Fruit fly (Drosophila melanogaster): ENCODE measurements around the gene Gnpnat.

Gnpnat gene

DNA sequence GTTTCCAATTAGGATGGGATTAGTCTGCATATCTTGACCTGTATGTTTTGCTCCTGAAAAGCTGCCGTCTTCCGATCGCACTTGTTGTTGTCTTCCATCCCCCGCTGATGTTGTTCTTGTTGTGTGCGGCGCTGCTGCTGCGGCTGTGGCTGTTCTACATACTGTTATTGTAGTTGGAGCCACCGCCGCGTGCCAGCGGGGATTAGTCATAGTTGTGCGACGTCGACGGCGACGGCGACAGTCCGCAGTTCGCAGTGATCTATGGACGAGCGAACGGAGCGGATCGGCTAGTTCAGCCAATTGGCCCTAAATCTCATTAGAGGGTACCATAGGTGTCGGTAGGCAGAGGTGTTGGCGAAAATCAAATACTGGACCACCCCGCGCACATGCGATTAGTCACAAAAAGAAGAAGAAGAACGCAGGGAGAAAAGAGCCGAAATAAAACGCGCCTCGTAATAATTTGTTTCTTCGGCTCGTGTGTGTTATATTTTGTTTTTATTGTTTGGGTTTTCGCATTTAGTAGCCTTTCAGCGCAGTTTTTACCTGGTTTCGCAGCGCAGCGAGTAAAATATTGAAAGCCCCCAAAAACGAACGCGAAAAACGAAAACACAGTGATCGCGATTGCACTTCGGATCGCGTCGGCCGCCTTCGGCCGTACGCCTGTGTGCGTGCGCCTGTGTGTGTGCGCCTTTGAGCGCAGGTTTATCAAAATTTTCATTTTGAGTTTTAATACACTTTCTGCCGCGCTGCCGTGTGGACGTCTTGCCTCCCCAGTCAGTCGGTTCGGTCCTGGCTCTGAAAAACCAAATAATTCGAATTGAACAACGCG is 27.4 kb downstream of the Gnpnat start, which contains the start of gene kay (continued):
- TF ChIP-seq crc (GFP tag; optimal IDR thresholded peaks at IDR 0.05) (no peak), CG30403 (GFP tag; optimal IDR thresholded peaks at IDR 0.05) (no peak), CG31365 (tag; optimal IDR thresholded peaks at IDR 0.05) (no peak), CG13287 (GFP tag; IDR thresholded peaks at IDR 0.05; ENCODE audit: partially characterized antibody) (0 out of 2 replicates have a peak, but pooled peaks have one; percentile 7), CG11093 (GFP tag; IDR thresholded peaks at IDR 0.05) (no peak), CG18011 (GFP tag; optimal IDR thresholded peaks at IDR 0.05) (no peak), CG4730 (GFP tag; IDR thresholded peaks at IDR 0.05) (no peak), cas (GFP tag; IDR thresholded peaks at IDR 0.05) (no peak), Hsf (GFP tag; optimal IDR thresholded peaks at IDR 0.05) (no peak), Xrp1 (GFP tag; IDR thresholded peaks at IDR 0.05) (no peak), sug (tag; optimal IDR thresholded peaks at IDR 0.05) (no peak), CG9437 (GFP tag; optimal IDR thresholded peaks at IDR 0.05) (no peak), Aef1 (GFP tag; IDR thresholded peaks at IDR 0.05) (no peak), twi (tag; optimal IDR thresholded peaks at IDR 0.05) (no peak), al (GFP tag; IDR thresholded peaks at IDR 0.05) (no peak), CG11504 (tag; optimal IDR thresholded peaks at IDR 0.05) (no peak), NK7.1 (GFP tag; optimal IDR thresholded peaks at IDR 0.05) (no peak), gem (tag; optimal IDR thresholded peaks at IDR 0.05) (no peak), br (optimal IDR thresholded peaks at IDR 0.05) (no peak), CG10543 (GFP tag; optimal IDR thresholded peaks at IDR 0.05) (no peak), run (tag; optimal IDR thresholded peaks at IDR 0.05) (no peak), Ets97D (GFP tag; optimal IDR thresholded peaks at IDR 0.05) (no peak), gcm (GFP tag; optimal IDR thresholded peaks at IDR 0.05) (no peak), dysf (GFP tag; IDR thresholded peaks at IDR 0.05) (no peak), Hr51 (GFP tag; optimal IDR thresholded peaks at IDR 0.05) (no peak), CG7928 (GFP tag; optimal IDR thresholded peaks at IDR 0.05) (no peak), NfI (GFP tag; optimal IDR thresholded peaks at IDR 0.05) (no peak), ind (GFP tag; optimal IDR thresholded peaks at IDR 0.05) (no peak), Med (GFP tag) (peak; percentile 38), jigr1 (GFP tag; IDR thresholded peaks at IDR 0.05) (no peak), sqz (GFP tag; optimal IDR thresholded peaks at IDR 0.05) (no peak), amos (GFP tag; IDR thresholded peaks at IDR 0.05; ENCODE audit: partially characterized antibody) (0 out of 2 replicates have a peak, but pooled peaks have one; percentile 10), Scr (GFP tag; IDR thresholded peaks at IDR 0.05; ENCODE audit: partially characterized antibody) (no peak), CG18764 (GFP tag; optimal IDR thresholded peaks at IDR 0.05) (no peak), CG3726 (GFP tag; IDR thresholded peaks at IDR 0.05) (no peak), hkb (optimal IDR thresholded peaks at IDR 0.05) (no peak), hkb (GFP tag; IDR thresholded peaks at IDR 0.05) (no peak), CG17328 (GFP tag; IDR thresholded peaks at IDR 0.05) (no peak), Opbp (GFP tag; IDR thresholded peaks at IDR 0.05; ENCODE audit: partially characterized antibody) (no peak), cwo (GFP tag; optimal IDR thresholded peaks at IDR 0.05) (no peak), Doc2 (GFP tag; IDR thresholded peaks at IDR 0.05) (no peak), gcm2 (GFP tag; optimal IDR thresholded peaks at IDR 0.05) (no peak), CG17186 (GFP tag; optimal IDR thresholded peaks at IDR 0.05) (no peak), CG11456 (GFP tag; IDR thresholded peaks at IDR 0.05) (no peak), CG18262 (tag; optimal IDR thresholded peaks at IDR 0.05) (no peak), CG9797 (GFP tag; optimal IDR thresholded peaks at IDR 0.05) (no peak), CG7556 (GFP tag; optimal IDR thresholded peaks at IDR 0.05) (no peak), CG33213 (GFP tag; optimal IDR thresholded peaks at IDR 0.05) (no peak), sd (tag; optimal IDR thresholded peaks at IDR 0.05) (peak; percentile 72), crp (GFP tag; optimal IDR thresholded peaks at IDR 0.05) (no peak)
